Worm (Caenorhabditis elegans): ENCODE data around the gene irld-30.

ce11 chrV:2290329-2290728 is 50.9 kb downstream of the irld-30 start, which contains the start of gene nhr-225:
- TF ChIP-seq nhr-12 (tag; optimal IDR thresholded peaks at IDR 0.05) (no peak), elt-1 (tag; optimal IDR thresholded peaks at IDR 0.05; ENCODE audit: borderline replicate concordance, insufficient read depth) (no peak), ceh-83 (GFP tag; optimal IDR thresholded peaks at IDR 0.05) (no peak), sptf-1 (tag; optimal IDR thresholded peaks at IDR 0.05) (no peak)

All from whole organism, mixed stage, embryonic.